Fruit fly (Drosophila melanogaster) whole organism, embryonic: ENCODE measurements around the gene CG14088.

Experiments used
- ATbp ChIP-seq: fragments of 200-800 bp; sonication (Bioruptor generic); optimal IDR thresholded peaks from 2 replicates; lab custom pipeline; 2017; ENCODE audit warnings: missing biosample characterization, mild to moderate bottlenecking, missing genetic modification characterization, missing genetic modification reagents
- Aef1 ChIP-seq: fragments of 200-800 bp; sonication (Bioruptor generic); IDR thresholded peaks from 3 replicates; pipeline ENCODE4 v1.3.6; 2022; ENCODE audit warnings: missing biosample characterization, missing genetic modification characterization
- Atf3 ChIP-seq: fragments of 200-800 bp; sonication (Bioruptor generic); optimal IDR thresholded peaks from 3 replicates; lab custom pipeline; 2016; ENCODE audit warnings: missing biosample characterization, missing genetic modification characterization
- C15 ChIP-seq: fragments of 200-800 bp; sonication (Bioruptor generic); IDR thresholded peaks from 3 replicates; pipeline ENCODE4 v1.3.6; 2022; ENCODE audit warnings: missing biosample characterization, missing genetic modification characterization
- CG10543 ChIP-seq: fragments of 200-800 bp; sonication (Bioruptor generic); optimal IDR thresholded peaks from 3 replicates; lab custom pipeline; 2017; ENCODE audit warnings: missing biosample characterization, mild to moderate bottlenecking, missing genetic modification characterization, moderate library complexity
- CG11695 ChIP-seq: fragments of 200-800 bp; sonication (Bioruptor generic); IDR thresholded peaks from 3 replicates; pipeline ENCODE4 v1.3.6; 2022; ENCODE audit warnings: missing biosample characterization, missing genetic modification characterization
- CG12299 ChIP-seq: fragments of 200-800 bp; sonication (Bioruptor generic); optimal IDR thresholded peaks from 2 replicates; lab custom pipeline; 2018; ENCODE audit warnings: missing biosample characterization, mild to moderate bottlenecking, missing genetic modification characterization
- CG15073 ChIP-seq: fragments of 200-800 bp; sonication (Bioruptor generic); optimal IDR thresholded peaks from 2 replicates; lab custom pipeline; 2016; ENCODE audit warnings: missing biosample characterization, missing genetic modification characterization
- CG1529 ChIP-seq: fragments of 200-800 bp; sonication (Bioruptor generic); optimal IDR thresholded peaks from 3 replicates; lab custom pipeline; 2018; ENCODE audit warnings: missing biosample characterization, missing genetic modification characterization
- CG1792 ChIP-seq: fragments of 200-800 bp; sonication (Bioruptor generic); optimal IDR thresholded peaks from 2 replicates; lab custom pipeline; 2016; ENCODE audit warnings: missing biosample characterization, missing genetic modification characterization
- CG30020 ChIP-seq: fragments of 200-800 bp; optimal IDR thresholded peaks from 2 replicates; lab custom pipeline; 2019; ENCODE audit warnings: missing biosample characterization, mild to moderate bottlenecking, missing genetic modification characterization, moderate library complexity
- CG30431 ChIP-seq: fragments of 200-800 bp; sonication (Bioruptor generic); optimal IDR thresholded peaks from 2 replicates; lab custom pipeline; 2017; ENCODE audit warnings: missing biosample characterization, missing genetic modification characterization
- CG31224 ChIP-seq: fragments of 200-800 bp; sonication (Bioruptor generic); IDR thresholded peaks from 2 replicates; pipeline ENCODE4 v1.3.6; 2022; ENCODE audit warnings: missing biosample characterization, missing genetic modification characterization
- CG32772 ChIP-seq: fragments of 200-800 bp; sonication (Bioruptor generic); IDR thresholded peaks from 2 replicates; pipeline ENCODE4 v1.3.6; 2022; ENCODE audit warnings: missing biosample characterization, missing genetic modification characterization
- CG34422 ChIP-seq: fragments of 200-800 bp; sonication (Bioruptor generic); IDR thresholded peaks from 3 replicates; pipeline ENCODE4 v1.3.6; 2022; ENCODE audit warnings: missing biosample characterization, missing genetic modification characterization
- CG3726 ChIP-seq: fragments of 200-800 bp; sonication (Bioruptor generic); IDR thresholded peaks from 3 replicates; pipeline ENCODE4, ENCODE4 v1.3.6; 2022; ENCODE audit warnings: missing biosample characterization, missing genetic modification characterization
- CG42726 ChIP-seq: fragments of 200-800 bp; sonication (Bioruptor generic); IDR thresholded peaks from 2 replicates; pipeline ENCODE4 v1.3.6; 2022; ENCODE audit warnings: missing biosample characterization, missing genetic modification characterization; ENCODE audit not compliant: partially characterized antibody
- CG4328 ChIP-seq: fragments of 200-800 bp; sonication (Bioruptor generic); optimal IDR thresholded peaks from 3 replicates; lab custom pipeline; 2017; ENCODE audit warnings: missing biosample characterization, missing genetic modification reagents, missing genetic modification characterization
- CG6654 ChIP-seq: fragments of 200-800 bp; sonication (Bioruptor generic); optimal IDR thresholded peaks from 2 replicates; lab custom pipeline; 2017; ENCODE audit warnings: missing biosample characterization, mild to moderate bottlenecking, missing genetic modification characterization
- CG6689 ChIP-seq: fragments of 200-800 bp; sonication (Bioruptor generic); IDR thresholded peaks from 2 replicates; pipeline ENCODE4 v1.3.6; 2022; ENCODE audit warnings: missing biosample characterization, missing genetic modification characterization
- CG6854 ChIP-seq: fragments of 200-800 bp; sonication (Bioruptor generic); optimal IDR thresholded peaks from 3 replicates; lab custom pipeline; 2017; ENCODE audit warnings: missing biosample characterization, mild to moderate bottlenecking, missing genetic modification characterization
- CG9797 ChIP-seq: fragments of 200-800 bp; sonication (Bioruptor generic); optimal IDR thresholded peaks from 3 replicates; lab custom pipeline; 2018; ENCODE audit warnings: missing biosample characterization, mild to moderate bottlenecking, missing genetic modification characterization
- CG9876 ChIP-seq: fragments of 200-800 bp; sonication (Bioruptor generic); optimal IDR thresholded peaks from 2 replicates; lab custom pipeline; 2016; ENCODE audit warnings: missing biosample characterization, missing genetic modification characterization
- Camta ChIP-seq: fragments of 200-800 bp; sonication (Bioruptor generic); optimal IDR thresholded peaks from 2 replicates; lab custom pipeline; 2016; ENCODE audit warnings: missing biosample characterization, missing genetic modification characterization
- Fer3 ChIP-seq: fragments of 200-800 bp; sonication (Bioruptor generic); optimal IDR thresholded peaks from 2 replicates; lab custom pipeline; 2018; ENCODE audit warnings: missing biosample characterization, mild to moderate bottlenecking, missing genetic modification characterization, moderate library complexity
- Hmr ChIP-seq: fragments of 200-800 bp; sonication (Bioruptor generic); optimal IDR thresholded peaks from 3 replicates; lab custom pipeline; 2017; ENCODE audit warnings: mild to moderate bottlenecking, missing biosample characterization, missing genetic modification reagents, missing genetic modification characterization
- NFAT ChIP-seq: fragments of 200-800 bp; sonication (Bioruptor generic); IDR thresholded peaks from 2 replicates; pipeline ENCODE4 v1.3.6; 2022; ENCODE audit warnings: missing biosample characterization, missing genetic modification characterization
- Nf-YB ChIP-seq: fragments of 200-800 bp; sonication (Bioruptor generic); optimal IDR thresholded peaks from 3 replicates; lab custom pipeline; 2019; ENCODE audit warnings: missing biosample characterization, mild to moderate bottlenecking, missing genetic modification characterization, moderate library complexity
- Rfx ChIP-seq: fragments of 200-800 bp; sonication (Bioruptor generic); IDR thresholded peaks from 2 replicates; pipeline ENCODE4 v1.3.6; 2022; ENCODE audit warnings: missing biosample characterization, missing genetic modification characterization
- Sox102F ChIP-seq: fragments of 200-800 bp; sonication (Bioruptor generic); optimal IDR thresholded peaks from 2 replicates; lab custom pipeline; 2018; ENCODE audit warnings: missing biosample characterization, mild to moderate bottlenecking, missing genetic modification characterization, moderate library complexity
- ab ChIP-seq: fragments of 200-800 bp; sonication (Bioruptor generic); optimal IDR thresholded peaks from 2 replicates; lab custom pipeline; 2016; ENCODE audit warnings: missing biosample characterization, missing genetic modification characterization
- az2 ChIP-seq: fragments of 200-800 bp; sonication (Bioruptor generic); optimal IDR thresholded peaks from 3 replicates; lab custom pipeline; 2016; ENCODE audit warnings: missing biosample characterization, missing genetic modification characterization
- crp ChIP-seq, 2 experiments: fragments of 200-800 bp; sonication (Bioruptor generic); optimal IDR thresholded peaks; 2 replicates in 1 of 2; 3 replicates in 1 of 2; lab custom pipeline; 2017; ENCODE audit warnings: missing biosample characterization in 2 of 2, missing genetic modification characterization in 2 of 2, mild to moderate bottlenecking in 1 of 2, moderate library complexity in 1 of 2
- cwo ChIP-seq: fragments of 200-800 bp; sonication (Bioruptor generic); optimal IDR thresholded peaks from 3 replicates; lab custom pipeline; 2017; ENCODE audit warnings: missing biosample characterization, missing genetic modification characterization, mild to moderate bottlenecking, moderate library complexity, missing genetic modification reagents
- danr ChIP-seq: fragments of 200-800 bp; sonication (Bioruptor generic); IDR thresholded peaks from 2 replicates; pipeline ENCODE4 v1.3.6; 2022; ENCODE audit warnings: missing biosample characterization, missing genetic modification characterization
- dysf ChIP-seq: fragments of 200-800 bp; sonication (Bioruptor generic); IDR thresholded peaks from 3 replicates; pipeline ENCODE4 v1.3.6; 2022; ENCODE audit warnings: missing biosample characterization, missing genetic modification characterization
- en ChIP-seq: fragments of 200-800 bp; sonication (Bioruptor generic); optimal IDR thresholded peaks from 2 replicates; lab custom pipeline; 2016; ENCODE audit warnings: missing biosample characterization, missing genetic modification characterization
- fd102C ChIP-seq: fragments of 200-800 bp; sonication (Bioruptor generic); optimal IDR thresholded peaks from 2 replicates; lab custom pipeline; 2018; ENCODE audit warnings: missing biosample characterization, mild to moderate bottlenecking, missing genetic modification characterization, moderate library complexity
- ftz-f1 ChIP-seq: fragments of 200-800 bp; sonication (Bioruptor generic); optimal IDR thresholded peaks from 2 replicates; lab custom pipeline; 2016; ENCODE audit warnings: missing biosample characterization, missing genetic modification characterization
- inv ChIP-seq: fragments of 200-800 bp; sonication (Bioruptor generic); IDR thresholded peaks from 2 replicates; pipeline ENCODE4 v1.3.6; 2022; ENCODE audit warnings: missing biosample characterization, missing genetic modification characterization; ENCODE audit not compliant: partially characterized antibody
- lab ChIP-seq: fragments of 200-800 bp; sonication (Bioruptor generic); optimal IDR thresholded peaks from 3 replicates; lab custom pipeline; 2017; ENCODE audit warnings: missing biosample characterization, missing genetic modification characterization, mild to moderate bottlenecking, moderate library complexity, missing genetic modification reagents
- pan ChIP-seq, 4 experiments: fragments of >200 bp in 3 of 4; fragments of 200-800 bp in 1 of 4; sonication (Bioruptor generic) in 1 of 4; optimal IDR thresholded peaks in 3 of 4; IDR thresholded peaks in 1 of 4; 2 replicates each; pipeline versions ENCODE4 v1.3.6 to Lab custom; 2017 to 2022; ENCODE audit warnings: missing biosample characterization in 2 of 4, missing genetic modification characterization in 2 of 4, mixed read lengths in 1 of 4
- pho ChIP-seq: fragments of 200-800 bp; sonication (Bioruptor generic); optimal IDR thresholded peaks from 2 replicates; lab custom pipeline; 2016; ENCODE audit warnings: missing biosample characterization, missing genetic modification characterization
- pita ChIP-seq: fragments of 200-800 bp; sonication (Bioruptor generic); optimal IDR thresholded peaks from 2 replicates; lab custom pipeline; 2017; ENCODE audit warnings: missing biosample characterization, mild to moderate bottlenecking, missing genetic modification characterization
- pnt ChIP-seq: fragments of 200-800 bp; sonication (Bioruptor generic); optimal IDR thresholded peaks from 3 replicates; lab custom pipeline; 2016; ENCODE audit warnings: missing biosample characterization, missing genetic modification characterization
- shn ChIP-seq: fragments of 200-800 bp; sonication (Bioruptor generic); optimal IDR thresholded peaks from 3 replicates; lab custom pipeline; 2016; ENCODE audit warnings: missing biosample characterization, missing genetic modification characterization
- sna ChIP-seq: fragments of 200-800 bp; sonication (Bioruptor generic); IDR thresholded peaks from 2 replicates; pipeline ENCODE4 v1.3.6; 2022; ENCODE audit warnings: missing biosample characterization, missing genetic modification characterization; ENCODE audit not compliant: partially characterized antibody
- so ChIP-seq: fragments of 200-800 bp; sonication (Bioruptor generic); IDR thresholded peaks from 3 replicates; pipeline ENCODE4 v1.3.6; 2022; ENCODE audit warnings: missing biosample characterization, missing genetic modification characterization
- trem ChIP-seq: fragments of 200-800 bp; optimal IDR thresholded peaks from 3 replicates; lab custom pipeline; 2019; ENCODE audit warnings: missing biosample characterization, mild to moderate bottlenecking, missing genetic modification characterization, moderate library complexity
- unpg ChIP-seq: fragments of 200-800 bp; sonication (Bioruptor generic); optimal IDR thresholded peaks from 3 replicates; lab custom pipeline; 2018; ENCODE audit warnings: missing biosample characterization, mild to moderate bottlenecking, missing genetic modification characterization, moderate library complexity

The CG14088 gene

DNA sequence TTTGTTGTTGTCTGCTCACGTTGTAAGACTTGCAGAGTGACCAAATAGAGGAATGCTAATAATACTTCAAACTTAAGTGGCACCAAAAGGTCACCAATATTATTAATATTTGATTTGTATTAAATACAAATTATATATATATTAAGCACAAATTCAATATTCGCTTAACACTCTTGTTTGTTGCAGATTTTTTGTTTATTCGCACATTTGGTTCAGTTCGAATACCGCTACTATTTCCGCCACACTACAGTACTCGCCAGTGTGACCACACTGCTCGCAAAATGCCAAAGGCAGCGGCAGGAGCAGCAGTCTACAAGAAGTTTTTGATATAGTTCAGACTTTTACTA, 6.3 kb downstream of the CG14088 start, which contains the start of gene Max (continued):
- TF ChIP-seq Nf-YB (peak; percentile 53), CG1792 (GFP tag; lab: Kevin White, UChicago) (no peak), fd102C (GFP tag; lab: Kevin White, UChicago) (no peak), crp (GFP tag; optimal IDR thresholded peaks at IDR 0.05; lab: Kevin White, UChicago) (peak in 1 of 2 experiments; percentile 31), NFAT (GFP tag; lab: Robert Waterston, UW) (peak; percentile 78), CG42726 (GFP tag; lab: Robert Waterston, UW) (no peak), CG4328 (GFP tag; lab: Kevin White, UChicago) (peak; percentile 52), pho (GFP tag; lab: Kevin White, UChicago) (no peak), CG9876 (GFP tag; lab: Kevin White, UChicago) (no peak), CG1529 (peak; percentile 30), Rfx (GFP tag; lab: Robert Waterston, UW) (peak; percentile 82), Aef1 (GFP tag; lab: Robert Waterston, UW) (peak; percentile 67), Atf3 (GFP tag; lab: Kevin White, UChicago) (no peak), ab (no peak), CG10543 (GFP tag; lab: Kevin White, UChicago) (peak; percentile 71), trem (peak; percentile 90), CG34422 (GFP tag; lab: Robert Waterston, UW) (peak; percentile 47; the same call in 2 of the 3 replicates), pnt (GFP tag; lab: Kevin White, UChicago) (peak; percentile 33), CG6689 (GFP tag; lab: Robert Waterston, UW) (peak; percentile 80), so (GFP tag; lab: Robert Waterston, UW) (0 out of 3 replicates have a peak, but pooled peaks have one; percentile 30), pan (optimal IDR thresholded peaks at IDR 0.05; lab: Kevin White, UChicago) (no peak), pan (GFP tag; optimal IDR thresholded peaks at IDR 0.05 in 1 of 2, IDR thresholded peaks at IDR 0.05 in 1 of 2) (peak in 1 of 2 experiments; percentile 83), CG6854 (GFP tag; lab: Kevin White, UChicago) (peak; percentile 56), CG30020 (peak; percentile 76), inv (no peak), CG31224 (GFP tag; lab: Robert Waterston, UW) (peak; percentile 47; the same call in 1 of the 2 replicates), Fer3 (peak; percentile 74), dysf (GFP tag; lab: Robert Waterston, UW) (peak; percentile 73), CG9797 (peak; percentile 90), Hmr (GFP tag; lab: Kevin White, UChicago) (peak; percentile 75), shn (no peak), pita (GFP tag; lab: Kevin White, UChicago) (no peak), C15 (0 out of 3 replicates have a peak, but pooled peaks have one; percentile 16), cwo (GFP tag; lab: Kevin White, UChicago) (no peak), az2 (GFP tag; lab: Kevin White, UChicago) (peak; percentile 63), CG12299 (peak; percentile 61), danr (peak; percentile 61; the same call in 1 of the 2 replicates), Sox102F (GFP tag; lab: Kevin White, UChicago) (peak; percentile 71), CG32772 (GFP tag; lab: Robert Waterston, UW) (0 out of 2 replicates have a peak, but pooled peaks have one; percentile 45), sna (no peak), CG15073 (GFP tag; lab: Kevin White, UChicago) (no peak), CG3726 (GFP tag; lab: Robert Waterston, UW) (no peak), CG11695 (GFP tag; lab: Robert Waterston, UW) (peak; percentile 58; the same call in 1 of the 3 replicates), CG6654 (GFP tag; lab: Kevin White, UChicago) (peak; percentile 26), unpg (peak; percentile 83), CG30431 (GFP tag; lab: Kevin White, UChicago) (peak; percentile 42), ftz-f1 (GFP tag; lab: Kevin White, UChicago) (peak; percentile 12), Camta (GFP tag; lab: Kevin White, UChicago) (no peak), en (GFP tag; lab: Kevin White, UChicago) (no peak), ATbp (GFP tag; lab: Kevin White, UChicago) (peak; percentile 0), lab (GFP tag; lab: Kevin White, UChicago) (peak; percentile 86)
